Worm (Caenorhabditis elegans): ENCODE results near the gene F23H12.5.

ce11 chrV:12329173-12329572, 29.3 kb upstream of the F23H12.5 start:
- TF ChIP-seq him-1 (tag; optimal IDR thresholded peaks at IDR 0.05), result no peak
- TF ChIP-seq dao-5 (tag; optimal IDR thresholded peaks at IDR 0.05), result no peak
- no peak for TF ChIP-seq W03F9.2 (tag; optimal IDR thresholded peaks at IDR 0.05)

Measured in whole organism, L4/young adult.